Worm (Caenorhabditis elegans) whole organism, L4 larva: ENCODE results near the gene F46C5.6.

Experiments used
- F37D6.2 ChIP-seq: sonication (generic microtip); optimal IDR thresholded peaks from 2 replicates; lab custom pipeline; 2016; ENCODE audit warnings: mild to moderate bottlenecking, missing genetic modification characterization, missing compliant biosample characterization
- F49E8.2 ChIP-seq: sonication (generic microtip); optimal IDR thresholded peaks from 2 replicates; lab custom pipeline; 2016; ENCODE audit warnings: missing compliant biosample characterization, mild to moderate bottlenecking, missing genetic modification characterization, borderline replicate concordance
- T20F7.1 ChIP-seq: fragments of 200-800 bp; sonication (Bioruptor generic); optimal IDR thresholded peaks from 2 replicates; lab custom pipeline; 2018; ENCODE audit warnings: mild to moderate bottlenecking, missing genetic modification characterization, missing compliant biosample characterization
- Y48G9A.11 ChIP-seq: fragments of 200-800 bp; sonication (Bioruptor generic); IDR thresholded peaks from 2 replicates; pipeline ENCODE4 v1.3.6; 2022; ENCODE audit warnings: missing genetic modification reagents, missing genetic modification characterization, missing compliant biosample characterization
- Y5F2A.4 ChIP-seq: fragments of 200-800 bp; sonication (Bioruptor generic); optimal IDR thresholded peaks from 2 replicates; lab custom pipeline; 2018; ENCODE audit warnings: mild to moderate bottlenecking, missing genetic modification characterization, missing compliant biosample characterization
- ZK337.2 ChIP-seq: fragments of 200-800 bp; sonication (Bioruptor generic); IDR thresholded peaks from 2 replicates; pipeline ENCODE4 v1.3.6; 2022; ENCODE audit warnings: missing genetic modification reagents, missing genetic modification characterization, missing compliant biosample characterization
- aha-1 ChIP-seq: fragments of 150-350 bp; peaks from one replicate; lab custom pipeline; 2014; ENCODE audit warnings: missing biosample characterization, missing genetic modification characterization
- aly-2 ChIP-seq: sonication (generic microtip); optimal IDR thresholded peaks from 2 replicates; lab custom pipeline; 2018; ENCODE audit warnings: missing biosample characterization, missing genetic modification characterization
- ceh-20 ChIP-seq: fragments of 200-800 bp; sonication (Bioruptor generic); IDR thresholded peaks from 2 replicates; pipeline ENCODE4 v1.3.6; 2022; ENCODE audit warnings: missing genetic modification reagents, missing genetic modification characterization, missing compliant biosample characterization
- ceh-28 ChIP-seq: fragments of 150-350 bp; optimal IDR thresholded peaks from 2 replicates; lab custom pipeline; 2014; ENCODE audit warnings: missing biosample characterization, missing genetic modification reagents, missing genetic modification characterization
- ceh-32 ChIP-seq: sonication (generic microtip); optimal IDR thresholded peaks from 2 replicates; lab custom pipeline; 2016; ENCODE audit warnings: mild to moderate bottlenecking, missing genetic modification characterization, missing compliant biosample characterization; ENCODE audit not compliant: poor library complexity
- ceh-44 ChIP-seq: fragments of 200-800 bp; sonication (Bioruptor generic); IDR thresholded peaks from 2 replicates; pipeline ENCODE4 v1.3.6; 2022; ENCODE audit warnings: missing genetic modification reagents, missing genetic modification characterization, missing compliant biosample characterization
- ces-1 ChIP-seq: fragments of 150-350 bp; sonication (generic microtip); optimal IDR thresholded peaks from 4 replicates; lab custom pipeline; 2014; ENCODE audit warnings: missing biosample characterization, missing genetic modification reagents, missing genetic modification characterization
- cey-2 ChIP-seq: sonication (generic microtip); optimal IDR thresholded peaks from 3 replicates; lab custom pipeline; 2017; ENCODE audit warnings: missing genetic modification characterization, mild to moderate bottlenecking, missing compliant biosample characterization, antibody characterized with exemption, borderline replicate concordance; ENCODE audit not compliant: insufficient read depth
- daf-16 ChIP-seq, 3 experiments: sonication (generic microtip); optimal IDR thresholded peaks; 2 replicates each; lab custom pipeline; 2016 to 2017; ENCODE audit warnings: missing genetic modification characterization in 3 of 3, missing genetic modification reagents in 3 of 3, mild to moderate bottlenecking in 2 of 3, missing compliant biosample characterization in 2 of 3, missing biosample characterization in 1 of 3, moderate library complexity in 1 of 3
- dmd-6 ChIP-seq: fragments of 200-800 bp; sonication (Bioruptor generic); IDR thresholded peaks from 2 replicates; pipeline ENCODE4 v1.3.6; 2022; ENCODE audit warnings: missing genetic modification reagents, missing genetic modification characterization, missing compliant biosample characterization
- dmd-8 ChIP-seq: fragments of 200-800 bp; sonication (Bioruptor generic); IDR thresholded peaks from 2 replicates; pipeline ENCODE4 v1.3.6; 2022; ENCODE audit warnings: missing genetic modification characterization, missing compliant biosample characterization
- dmd-9 ChIP-seq: fragments of 200-800 bp; sonication (Bioruptor generic); IDR thresholded peaks from 2 replicates; pipeline ENCODE4 v1.3.6; 2022; ENCODE audit warnings: missing genetic modification reagents, missing genetic modification characterization, missing compliant biosample characterization
- dpl-1 ChIP-seq: fragments of 150-350 bp; optimal IDR thresholded peaks from 2 replicates; lab custom pipeline; 2014; ENCODE audit warnings: missing biosample characterization, missing genetic modification reagents, missing genetic modification characterization
- fkh-10 ChIP-seq: fragments of 150-350 bp; optimal IDR thresholded peaks from 2 replicates; lab custom pipeline; 2014; ENCODE audit warnings: missing biosample characterization, missing genetic modification reagents, missing genetic modification characterization
- gei-8 ChIP-seq: fragments of 200-800 bp; sonication (Bioruptor generic); optimal IDR thresholded peaks from 2 replicates; lab custom pipeline; 2018; ENCODE audit warnings: mild to moderate bottlenecking, missing genetic modification characterization, missing compliant biosample characterization
- hif-1 ChIP-seq, 2 experiments: sonication (generic microtip); optimal IDR thresholded peaks; 2 replicates each; lab custom pipeline; 2016 to 2017; ENCODE audit warnings: missing compliant biosample characterization in 2 of 2, missing genetic modification characterization in 2 of 2, missing genetic modification reagents in 2 of 2, missing genotype in 2 of 2, mild to moderate bottlenecking in 1 of 2
- hlh-11 ChIP-seq: fragments of 200-800 bp; sonication (Bioruptor generic); optimal IDR thresholded peaks from 2 replicates; lab custom pipeline; 2018; ENCODE audit warnings: mild to moderate bottlenecking, missing genetic modification characterization, missing compliant biosample characterization
- hlh-30 ChIP-seq: sonication (generic microtip); optimal IDR thresholded peaks from 2 replicates; lab custom pipeline; 2017; ENCODE audit warnings: antibody characterized with exemption, mild to moderate bottlenecking, missing genetic modification characterization, missing compliant biosample characterization; ENCODE audit not compliant: insufficient read depth
- hmg-1.1 ChIP-seq: fragments of 200-800 bp; sonication (Bioruptor generic); IDR thresholded peaks from 2 replicates; pipeline ENCODE4 v1.3.6; 2022; ENCODE audit warnings: missing genetic modification reagents, missing genetic modification characterization, missing compliant biosample characterization
- jun-1 ChIP-seq: fragments of 150-350 bp; optimal IDR thresholded peaks from 2 replicates; lab custom pipeline; 2014; ENCODE audit warnings: missing biosample characterization, missing genetic modification reagents, missing genetic modification characterization
- lir-3 ChIP-seq: sonication (generic microtip); optimal IDR thresholded peaks from 2 replicates; lab custom pipeline; 2016; ENCODE audit warnings: mild to moderate bottlenecking, missing genetic modification characterization, missing compliant biosample characterization
- lsy-2 ChIP-seq, 2 experiments: fragments of 150-350 bp in 1 of 2; sonication (generic microtip) in 1 of 2; optimal IDR thresholded peaks; 2 replicates each; lab custom pipeline; 2014 to 2017; ENCODE audit warnings: missing biosample characterization in 2 of 2, missing genetic modification characterization in 2 of 2
- mdl-1 ChIP-seq, 2 experiments: fragments of 150-350 bp in 1 of 2; sonication (generic microtip) in 1 of 2; optimal IDR thresholded peaks; 2 replicates each; lab custom pipeline; 2014 to 2017; ENCODE audit warnings: missing biosample characterization in 2 of 2, missing genetic modification characterization in 2 of 2
- mep-1 ChIP-seq: fragments of 150-350 bp; sonication (generic microtip); optimal IDR thresholded peaks from 3 replicates; lab custom pipeline; 2014; ENCODE audit warnings: missing biosample characterization, missing genetic modification characterization
- nhr-11 ChIP-seq: fragments of 150-350 bp; optimal IDR thresholded peaks from 2 replicates; lab custom pipeline; 2014; ENCODE audit warnings: missing biosample characterization, missing genetic modification characterization
- nhr-111 ChIP-seq: fragments of 200-800 bp; sonication (Bioruptor generic); optimal IDR thresholded peaks from 2 replicates; lab custom pipeline; 2018; ENCODE audit warnings: mild to moderate bottlenecking, missing genetic modification characterization, missing compliant biosample characterization
- nhr-48 ChIP-seq: sonication (generic microtip); optimal IDR thresholded peaks from 2 replicates; lab custom pipeline; 2016; ENCODE audit warnings: mild to moderate bottlenecking, missing genetic modification characterization, missing compliant biosample characterization
- pha-4 ChIP-seq, 2 experiments: fragments of 150-350 bp in 1 of 2; fragments of 200-800 bp in 1 of 2; sonication (Bioruptor generic) in 1 of 2; IDR thresholded peaks in 1 of 2; optimal IDR thresholded peaks in 1 of 2; 2 replicates each; pipeline versions ENCODE4 v1.3.6 to Lab custom; 2014 to 2022; ENCODE audit warnings: missing genetic modification characterization in 2 of 2, missing genetic modification reagents in 2 of 2, missing biosample characterization in 1 of 2, missing compliant biosample characterization in 1 of 2
- rbr-2 ChIP-seq: sonication (generic microtip); optimal IDR thresholded peaks from 2 replicates; lab custom pipeline; 2016; ENCODE audit warnings: missing genotype, missing genetic modification characterization, missing compliant biosample characterization
- sdz-12 ChIP-seq: fragments of 200-800 bp; sonication (Bioruptor generic); optimal IDR thresholded peaks from 2 replicates; lab custom pipeline; 2018; ENCODE audit warnings: mild to moderate bottlenecking, missing genetic modification characterization, missing compliant biosample characterization
- set-16 ChIP-seq: fragments of 200-800 bp; sonication (Bioruptor generic); IDR thresholded peaks from 2 replicates; pipeline ENCODE4 v1.3.6; 2022; ENCODE audit warnings: missing genetic modification reagents, missing genetic modification characterization, missing compliant biosample characterization
- skn-1 ChIP-seq: fragments of 150-350 bp; optimal IDR thresholded peaks from 2 replicates; lab custom pipeline; 2014; ENCODE audit warnings: missing biosample characterization, missing genetic modification characterization
- spr-1 ChIP-seq: sonication (generic microtip); optimal IDR thresholded peaks from 2 replicates; lab custom pipeline; 2016; ENCODE audit warnings: mild to moderate bottlenecking, missing genetic modification characterization, missing compliant biosample characterization
- tag-97 ChIP-seq: fragments of 200-800 bp; sonication (Bioruptor generic); IDR thresholded peaks from 2 replicates; pipeline ENCODE4 v1.3.6; 2022; ENCODE audit warnings: missing genetic modification characterization, missing compliant biosample characterization
- tra-1 ChIP-seq: fragments of 200-800 bp; sonication (Bioruptor generic); IDR thresholded peaks from 2 replicates; pipeline ENCODE4 v1.3.6; 2022; ENCODE audit warnings: missing genetic modification reagents, missing genetic modification characterization, missing compliant biosample characterization
- unc-130 ChIP-seq: sonication (generic microtip); optimal IDR thresholded peaks from 2 replicates; lab custom pipeline; 2016; ENCODE audit warnings: missing genetic modification reagents, missing genetic modification characterization, missing compliant biosample characterization
- unc-62 ChIP-seq, 3 experiments: fragments of 150-350 bp in 1 of 3; sonication (generic microtip); optimal IDR thresholded peaks in 2 of 3; peaks in 1 of 3; 1 replicate in 1 of 3; 2 replicates in 2 of 3; lab custom pipeline; 2014 to 2017; ENCODE audit warnings: missing biosample characterization in 3 of 3, missing genetic modification characterization in 3 of 3, missing genetic modification reagents in 3 of 3, missing genotype in 1 of 3
- zag-1 ChIP-seq: fragments of 150-350 bp; optimal IDR thresholded peaks from 2 replicates; lab custom pipeline; 2014; ENCODE audit warnings: missing biosample characterization, missing genetic modification characterization

The F46C5.6 gene

DNA sequence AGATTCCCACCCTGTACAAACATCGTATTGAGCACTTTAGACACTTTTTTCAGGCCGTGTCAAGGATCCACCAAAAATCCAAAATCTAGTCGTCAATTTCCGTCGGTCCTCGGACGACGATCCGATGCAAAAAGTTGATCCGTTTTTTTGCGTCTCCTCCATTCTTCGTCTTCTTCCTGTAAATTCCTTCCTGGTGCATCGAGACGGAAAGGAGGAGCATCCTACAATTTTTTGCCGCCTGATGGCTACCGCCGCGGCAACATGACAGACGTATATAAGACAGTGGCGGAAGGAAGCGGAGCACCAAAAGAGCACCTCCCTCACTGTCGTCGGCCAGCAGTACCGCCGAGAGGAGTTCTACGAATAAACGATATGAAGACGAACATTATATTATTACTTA lies 43.5 kb downstream of the F46C5.6 start, which contains the start of gene appg-2:
appg-2 (plus strand) TSS at position 301 of the 400 bp plus-strand sequence.
- TF ChIP-seq T20F7.1 (no peak), dmd-9 (no peak), skn-1 (tag; lab: Kevin White, UChicago) (no peak), spr-1 (tag; lab: Kevin White, UChicago) (no peak), rbr-2 (tag; lab: Kevin White, UChicago) (no peak), nhr-11 (tag; lab: Kevin White, UChicago) (no peak), cey-2 (tag; lab: Kevin White, UChicago) (no peak), F37D6.2 (tag; lab: Kevin White, UChicago) (no peak)

DNA sequence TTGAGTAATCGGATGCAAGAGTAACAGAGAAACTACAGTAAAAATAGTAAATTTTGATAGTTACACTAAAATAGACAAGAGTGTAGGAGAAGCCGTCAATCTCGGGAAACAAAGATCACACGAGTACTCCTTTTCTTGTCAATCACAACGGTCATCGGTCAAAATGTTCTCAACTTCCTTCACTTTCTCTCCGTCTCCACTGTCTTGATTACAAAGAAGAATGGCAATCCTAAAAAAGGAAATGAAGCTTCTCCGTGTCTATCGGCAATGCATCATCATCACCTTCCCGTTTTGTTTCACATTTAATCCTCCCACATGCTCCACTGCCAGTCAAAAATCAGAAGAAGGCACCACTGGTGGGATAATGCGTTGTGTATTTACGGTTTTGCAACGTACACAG lies 44.6 kb downstream of the F46C5.6 start:
- TF ChIP-seq dmd-6 (GFP tag; lab: Robert Waterston, UW) (peak; percentile 42), ceh-44 (GFP tag; lab: Robert Waterston, UW) (no peak)

DNA sequence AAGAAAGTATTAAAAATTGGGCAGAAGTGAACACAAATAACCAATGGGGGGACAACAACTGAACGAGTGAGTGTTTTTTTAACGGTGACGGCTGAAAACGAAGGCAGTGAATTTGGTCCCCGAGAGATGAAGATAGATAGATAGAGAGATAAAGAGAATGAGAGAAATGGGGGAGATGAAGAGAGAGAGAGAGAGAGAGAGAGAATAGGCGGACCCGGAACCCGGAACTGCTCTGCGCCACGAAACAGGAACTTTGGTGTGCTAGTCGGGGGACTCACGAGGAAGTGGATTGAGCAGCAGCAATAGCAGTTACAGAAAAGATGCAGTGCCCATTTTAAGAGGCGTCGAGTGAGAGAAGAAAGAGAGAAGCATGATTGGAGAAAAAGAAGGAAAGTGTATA lies 47.9 kb downstream of the F46C5.6 start:
- TF ChIP-seq rbr-2 (tag; lab: Kevin White, UChicago), result peak; percentile 88
- TF ChIP-seq hif-1 (tag; optimal IDR thresholded peaks at IDR 0.05; lab: Kevin White, UChicago), result peak in 1 of 2 experiments; percentile 76
- peak; percentile 59 for TF ChIP-seq F37D6.2 (tag; lab: Kevin White, UChicago)
- no peak for TF ChIP-seq dpl-1 (GFP tag; lab: Kevin White, UChicago)
- TF ChIP-seq ceh-32 (tag; lab: Kevin White, UChicago), result peak; percentile 6
- peak; percentile 98 for TF ChIP-seq tag-97 (GFP tag; lab: Robert Waterston, UW)
- no peak for TF ChIP-seq jun-1
- no peak for TF ChIP-seq Y5F2A.4 (GFP tag; lab: Kevin White, UChicago)
- no peak for TF ChIP-seq aly-2
- TF ChIP-seq hmg-1.1 (GFP tag; lab: Robert Waterston, UW), result peak; percentile 49
- peak in 1 of 2 experiments; percentile 88 for TF ChIP-seq unc-62 (GFP tag; optimal IDR thresholded peaks at IDR 0.05 in 1 of 2; lab: Kevin White, UChicago)
- TF ChIP-seq unc-62 (tag; optimal IDR thresholded peaks at IDR 0.05; lab: Kevin White, UChicago), result no peak
- no peak for TF ChIP-seq unc-130 (GFP tag; lab: Kevin White, UChicago)
- TF ChIP-seq aha-1 (tag; lab: Kevin White, UChicago), result peak; percentile 41
- 0 out of 2 replicates have a peak, but pooled peaks have one; percentile 30 for TF ChIP-seq tra-1 (GFP tag; lab: Robert Waterston, UW)
- TF ChIP-seq gei-8 (GFP tag; lab: Kevin White, UChicago), result peak; percentile 48
- 0 out of 2 replicates have a peak, but pooled peaks have one; percentile 55 for TF ChIP-seq dmd-8 (GFP tag; lab: Robert Waterston, UW)
- TF ChIP-seq hlh-11, result peak; percentile 57
- no peak for TF ChIP-seq F49E8.2 (tag; lab: Kevin White, UChicago)
- TF ChIP-seq mdl-1 (tag; optimal IDR thresholded peaks at IDR 0.05; lab: Kevin White, UChicago), result peak; percentile 3 to 76
- no peak for TF ChIP-seq sdz-12 (GFP tag; lab: Kevin White, UChicago)
- TF ChIP-seq nhr-11 (tag; lab: Kevin White, UChicago), result peak; percentile 63
- no peak for TF ChIP-seq ceh-28 (tag; lab: Kevin White, UChicago)
- no peak for TF ChIP-seq nhr-111
- peak; percentile 57; the same call in 1 of the 2 replicates for TF ChIP-seq set-16 (GFP tag; lab: Robert Waterston, UW)
- TF ChIP-seq pha-4 (GFP tag; IDR thresholded peaks at IDR 0.05; lab: Robert Waterston, UW), result no peak
- TF ChIP-seq pha-4 (tag; optimal IDR thresholded peaks at IDR 0.05; lab: Kevin White, UChicago), result no peak
- no peak for TF ChIP-seq lir-3 (tag; lab: Kevin White, UChicago)
- TF ChIP-seq daf-16 (GFP tag; optimal IDR thresholded peaks at IDR 0.05; lab: Kevin White, UChicago), result peak in 1 of 2 experiments; percentile 49
- no peak for TF ChIP-seq daf-16 (tag; optimal IDR thresholded peaks at IDR 0.05; lab: Kevin White, UChicago)
- peak; percentile 54 for TF ChIP-seq nhr-48 (tag; lab: Kevin White, UChicago)
- TF ChIP-seq lsy-2 (tag; optimal IDR thresholded peaks at IDR 0.05; lab: Kevin White, UChicago), result peak; percentile 50 to 74
- TF ChIP-seq zag-1 (tag; lab: Kevin White, UChicago), result no peak
- peak; percentile 72; the same call in 1 of the 2 replicates for TF ChIP-seq ceh-20
- peak; percentile 67 for TF ChIP-seq hlh-30
- TF ChIP-seq fkh-10 (GFP tag; lab: Kevin White, UChicago), result peak; percentile 96
- peak; percentile 25 for TF ChIP-seq ces-1
- peak; percentile 77 for TF ChIP-seq mep-1 (tag; lab: Kevin White, UChicago)
- TF ChIP-seq ZK337.2 (GFP tag; lab: Robert Waterston, UW), result 0 out of 2 replicates have a peak, but pooled peaks have one; percentile 35
- no peak for TF ChIP-seq Y48G9A.11 (GFP tag; lab: Robert Waterston, UW)
